Worm (Caenorhabditis elegans): Measurements from ENCODE around the gene K07F5.17.

The K07F5.17 gene

DNA sequence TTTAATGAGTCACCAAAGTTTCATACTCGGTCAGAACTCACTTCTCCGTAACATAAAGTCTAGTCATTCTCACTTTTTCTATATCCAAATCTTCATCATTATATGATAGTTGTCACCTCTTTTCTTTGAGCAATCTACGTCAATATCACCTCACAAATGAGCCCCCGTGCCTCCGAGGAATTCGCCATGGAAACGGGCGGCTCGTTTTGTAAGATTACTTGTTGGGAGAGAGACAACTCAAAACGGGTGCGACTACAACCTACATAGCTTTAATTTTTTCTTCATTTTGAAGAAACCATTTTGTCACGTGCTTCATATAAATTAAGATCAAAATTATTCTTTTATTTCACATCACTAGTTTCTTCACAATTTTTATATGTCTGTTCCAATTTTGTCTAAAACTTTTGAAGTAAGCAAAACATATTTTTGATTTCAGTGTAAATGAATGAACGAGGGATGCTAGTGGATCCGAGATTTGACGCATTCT, 36.8 kb downstream of the K07F5.17 start, which contains the start of gene nhr-4:
Gene nhr-4, plus strand, starts transcription at position 437 of the 487 bp plus-strand sequence.
- TF ChIP-seq ceh-39 (tag; optimal IDR thresholded peaks at IDR 0.05): no peak
- TF ChIP-seq lin-32 (GFP tag; optimal IDR thresholded peaks at IDR 0.05): no peak
- no peak for TF ChIP-seq tbx-8 (GFP tag; optimal IDR thresholded peaks at IDR 0.05)

DNA sequence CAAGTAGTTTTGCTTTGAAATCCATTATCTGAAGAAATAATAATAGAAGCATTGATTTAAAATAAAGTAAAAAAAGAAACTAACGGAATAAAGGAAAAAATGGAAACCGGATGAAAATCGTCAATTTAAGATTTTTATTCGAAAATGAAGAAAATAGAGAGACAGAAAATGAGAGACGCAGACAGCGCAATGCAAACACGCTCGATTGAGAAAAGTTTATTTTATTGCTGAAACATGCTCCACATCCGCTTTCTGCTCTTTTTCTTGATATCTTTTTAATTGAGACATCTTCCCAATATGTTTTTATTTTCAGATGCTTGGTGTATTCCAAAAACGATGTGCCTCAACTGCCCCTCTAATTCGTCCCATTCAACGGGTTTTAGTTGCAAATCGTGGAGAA, 42.1 kb downstream of the K07F5.17 start, which contains the start of the genes prp-18 and mccc-1:
Gene prp-18, minus strand, starts transcription at position 127 of the 400 bp plus-strand sequence.
Gene mccc-1, plus strand, starts transcription at position 314 of the 400 bp plus-strand sequence.
- TF ChIP-seq mep-1 (tag; optimal IDR thresholded peaks at IDR 0.05) (peak; percentile 46), cnd-1 (tag; optimal IDR thresholded peaks at IDR 0.05) (no peak), ceh-43 (GFP tag; optimal IDR thresholded peaks at IDR 0.05) (no peak), ces-1 (GFP tag; optimal IDR thresholded peaks at IDR 0.05) (peak; percentile 87), pha-4 (tag; optimal IDR thresholded peaks at IDR 0.05) (peak; percentile 36), tbx-8 (GFP tag; optimal IDR thresholded peaks at IDR 0.05) (no peak), nhr-237 (tag; optimal IDR thresholded peaks at IDR 0.05) (no peak), nhr-28 (tag; optimal IDR thresholded peaks at IDR 0.05) (no peak)

DNA sequence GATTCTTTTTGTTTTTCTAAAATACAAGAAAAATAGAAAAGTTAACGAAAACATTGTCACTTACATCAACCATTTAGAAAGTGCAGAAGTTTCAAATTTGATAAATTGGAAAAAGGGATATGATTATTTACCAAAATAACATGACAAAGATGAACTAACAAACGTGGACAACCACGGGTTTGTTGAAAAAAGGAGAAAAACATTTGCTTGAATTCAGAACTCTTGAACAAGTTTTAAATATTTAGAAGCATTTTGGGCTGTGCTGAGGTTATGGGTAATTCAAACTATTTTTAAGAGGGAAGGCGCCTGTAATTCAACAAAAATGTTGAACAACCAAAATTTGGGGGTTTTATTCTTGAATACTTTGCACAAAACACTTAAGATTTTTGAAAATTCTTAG, 47.7 kb downstream of the K07F5.17 start, which contains the start of gene ttbk-3:
Gene ttbk-3, minus strand, starts transcription at position 101 of the 400 bp plus-strand sequence.
- TF ChIP-seq blmp-1 (tag; optimal IDR thresholded peaks at IDR 0.05) (no peak), mls-2 (tag; optimal IDR thresholded peaks at IDR 0.05) (no peak), nhr-76 (tag; optimal IDR thresholded peaks at IDR 0.05) (no peak), unc-39 (tag; optimal IDR thresholded peaks at IDR 0.05) (no peak), snpc-4 (tag; optimal IDR thresholded peaks at IDR 0.05) (no peak), zip-8 (tag; optimal IDR thresholded peaks at IDR 0.05) (no peak), nhr-2 (tag; optimal IDR thresholded peaks at IDR 0.05) (no peak), ztf-11 (tag; optimal IDR thresholded peaks at IDR 0.05) (no peak), ces-1 (GFP tag; optimal IDR thresholded peaks at IDR 0.05) (no peak), flh-1 (GFP tag; optimal IDR thresholded peaks at IDR 0.05) (no peak), sptf-1 (tag; optimal IDR thresholded peaks at IDR 0.05) (no peak), lsy-2 (tag; optimal IDR thresholded peaks at IDR 0.05) (no peak), sem-2 (GFP tag; optimal IDR thresholded peaks at IDR 0.05) (no peak), ham-2 (GFP tag; optimal IDR thresholded peaks at IDR 0.05) (no peak), mab-5 (tag; optimal IDR thresholded peaks at IDR 0.05) (no peak), bed-3 (GFP tag; optimal IDR thresholded peaks at IDR 0.05) (no peak), lin-13 (tag; optimal IDR thresholded peaks at IDR 0.05) (no peak), ceh-39 (tag; optimal IDR thresholded peaks at IDR 0.05) (no peak), unc-120 (tag; optimal IDR thresholded peaks at IDR 0.05; ENCODE audit: poor library complexity, severe bottlenecking) (no peak), nhr-12 (tag; optimal IDR thresholded peaks at IDR 0.05) (no peak)

DNA sequence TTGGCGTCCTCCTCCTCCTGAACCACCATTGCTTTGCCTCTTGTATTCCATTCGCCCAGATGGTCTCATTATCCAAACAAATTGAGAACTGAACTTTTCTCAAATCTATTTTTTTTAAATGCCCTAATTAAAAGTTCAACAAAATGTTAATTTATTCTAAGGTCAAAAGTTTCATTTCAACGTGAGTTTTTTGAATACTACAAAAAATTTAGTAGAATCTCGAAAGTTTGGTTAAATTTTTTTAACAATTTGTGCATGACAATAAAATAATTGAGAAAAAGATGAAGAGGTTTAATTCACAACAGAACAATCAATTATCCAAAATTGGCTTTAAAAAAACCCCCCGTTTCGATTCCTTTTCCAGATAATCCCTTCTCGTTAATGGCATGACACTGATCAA, 49.8 kb downstream of the K07F5.17 start, which contains the start of gene F32B6.4:
Gene F32B6.4, minus strand, starts transcription at position 101 of the 400 bp plus-strand sequence.
- TF ChIP-seq zip-8 (tag; optimal IDR thresholded peaks at IDR 0.05): no peak
- no peak for TF ChIP-seq bed-3 (GFP tag; optimal IDR thresholded peaks at IDR 0.05)
- TF ChIP-seq blmp-1 (tag; optimal IDR thresholded peaks at IDR 0.05): no peak
- TF ChIP-seq ceh-83 (GFP tag; optimal IDR thresholded peaks at IDR 0.05): no peak
- no peak for TF ChIP-seq tbx-8 (GFP tag; optimal IDR thresholded peaks at IDR 0.05)
- TF ChIP-seq snpc-4 (tag; optimal IDR thresholded peaks at IDR 0.05): no peak
- TF ChIP-seq M03D4.4 (tag; optimal IDR thresholded peaks at IDR 0.05): no peak
- TF ChIP-seq nhr-76 (tag; optimal IDR thresholded peaks at IDR 0.05): no peak
- TF ChIP-seq lsy-2 (tag; optimal IDR thresholded peaks at IDR 0.05): no peak
- no peak for TF ChIP-seq pha-4 (tag; optimal IDR thresholded peaks at IDR 0.05)
- no peak for TF ChIP-seq cnd-1 (tag; optimal IDR thresholded peaks at IDR 0.05)
- no peak for TF ChIP-seq ham-2 (GFP tag; optimal IDR thresholded peaks at IDR 0.05)
- TF ChIP-seq unc-39 (tag; optimal IDR thresholded peaks at IDR 0.05): no peak
- no peak for TF ChIP-seq unc-62 (GFP tag; optimal IDR thresholded peaks at IDR 0.05)
- TF ChIP-seq sptf-1 (tag; optimal IDR thresholded peaks at IDR 0.05): no peak
- no peak for TF ChIP-seq nhr-237 (tag; optimal IDR thresholded peaks at IDR 0.05)
- TF ChIP-seq nhr-12 (tag; optimal IDR thresholded peaks at IDR 0.05): no peak
- no peak for TF ChIP-seq hlh-1 (tag; optimal IDR thresholded peaks at IDR 0.05)
- no peak for TF ChIP-seq lin-32 (GFP tag; optimal IDR thresholded peaks at IDR 0.05)
- TF ChIP-seq unc-120 (tag; optimal IDR thresholded peaks at IDR 0.05; ENCODE audit: poor library complexity, severe bottlenecking): no peak

Measured in whole organism, mixed stage, embryonic.